Worm (Caenorhabditis elegans): ENCODE results near the gene T11B7.2.
A peak's percentile ranks its signal among the peaks of the same experiment; 100 is the strongest.

T11B7.2 gene

ce11 chrIV:8815162-8815561 lies 29.2 kb downstream of the T11B7.2 start (continued):
- TF ChIP-seq nhr-90 (tag; optimal IDR thresholded peaks at IDR 0.05; ENCODE audit: poor library complexity) (peak; percentile 13), hpl-2 (GFP tag; optimal IDR thresholded peaks at IDR 0.05) (no peak), ces-1 (GFP tag; optimal IDR thresholded peaks at IDR 0.05) (no peak), mep-1 (tag; optimal IDR thresholded peaks at IDR 0.05) (no peak), mdl-1 (tag; optimal IDR thresholded peaks at IDR 0.05) (no peak), ztf-4 (tag; optimal IDR thresholded peaks at IDR 0.05) (no peak), grh-1 (GFP tag; IDR thresholded peaks at IDR 0.05) (no peak)

- TF ChIP-seq mef-2 (tag; optimal IDR thresholded peaks at IDR 0.05), result no peak
- no peak for TF ChIP-seq pag-3 (tag; optimal IDR thresholded peaks at IDR 0.05; ENCODE audit: borderline replicate concordance, insufficient read depth)
- no peak for TF ChIP-seq ceh-82 (tag; optimal IDR thresholded peaks at IDR 0.05)
- no peak for TF ChIP-seq ceh-8 (GFP tag; optimal IDR thresholded peaks at IDR 0.05)
- no peak for TF ChIP-seq ceh-90 (tag; optimal IDR thresholded peaks at IDR 0.05)
- TF ChIP-seq hpl-2 (GFP tag; optimal IDR thresholded peaks at IDR 0.05), result no peak
- peak; percentile 15 to 18 for TF ChIP-seq efl-1 (optimal IDR thresholded peaks at IDR 0.05)
- TF ChIP-seq efl-1 (GFP tag; optimal IDR thresholded peaks at IDR 0.05 in 1 of 2), result peak in 1 of 2 experiments; percentile 52
- TF ChIP-seq ztf-4 (tag; optimal IDR thresholded peaks at IDR 0.05), result no peak
- no peak for TF ChIP-seq dpl-1 (GFP tag; optimal IDR thresholded peaks at IDR 0.05)
- no peak for TF ChIP-seq lin-15B (tag; optimal IDR thresholded peaks at IDR 0.05)
- TF ChIP-seq vab-15 (tag; optimal IDR thresholded peaks at IDR 0.05), result no peak
- no peak for TF ChIP-seq aly-2 (tag; optimal IDR thresholded peaks at IDR 0.05)
- TF ChIP-seq egl-13 (tag; optimal IDR thresholded peaks at IDR 0.05), result no peak
- TF ChIP-seq mep-1 (tag; optimal IDR thresholded peaks at IDR 0.05), result no peak
- no peak for TF ChIP-seq nhr-28 (tag; optimal IDR thresholded peaks at IDR 0.05)
- TF ChIP-seq unc-98 (GFP tag; IDR thresholded peaks at IDR 0.05), result no peak
- no peak for TF ChIP-seq fkh-8 (tag; optimal IDR thresholded peaks at IDR 0.05)
- TF ChIP-seq ets-5 (GFP tag; IDR thresholded peaks at IDR 0.05), result no peak
- peak; percentile 42 for TF ChIP-seq nhr-19 (GFP tag; conservative IDR thresholded peaks at IDR 0.05)
- no peak for TF ChIP-seq unc-62 (GFP tag; optimal IDR thresholded peaks at IDR 0.05)
- no peak for TF ChIP-seq zag-1 (tag; optimal IDR thresholded peaks at IDR 0.05)
- no peak for TF ChIP-seq skn-1 (tag; optimal IDR thresholded peaks at IDR 0.05)
- peak; percentile 60 for TF ChIP-seq lin-14 (GFP tag; optimal IDR thresholded peaks at IDR 0.05)
- no peak for TF ChIP-seq xbp-1 (tag; optimal IDR thresholded peaks at IDR 0.05)
- TF ChIP-seq Y116A8C.19 (tag; optimal IDR thresholded peaks at IDR 0.05; ENCODE audit: borderline replicate concordance), result no peak
- TF ChIP-seq nhr-77 (tag; optimal IDR thresholded peaks at IDR 0.05), result no peak
- no peak for TF ChIP-seq aha-1 (tag; optimal IDR thresholded peaks at IDR 0.05)
- TF ChIP-seq grh-1 (GFP tag; IDR thresholded peaks at IDR 0.05), result no peak
- no peak for TF ChIP-seq C16A3.4 (tag; optimal IDR thresholded peaks at IDR 0.05)
- no peak for TF ChIP-seq nhr-12 (tag; optimal IDR thresholded peaks at IDR 0.05)
- TF ChIP-seq fkh-4 (tag; optimal IDR thresholded peaks at IDR 0.05; ENCODE audit: borderline replicate concordance), result no peak
- no peak for TF ChIP-seq unc-130 (tag; optimal IDR thresholded peaks at IDR 0.05)
- no peak for TF ChIP-seq ceh-88 (GFP tag; IDR thresholded peaks at IDR 0.05)
- no peak for TF ChIP-seq zip-4 (GFP tag; optimal IDR thresholded peaks at IDR 0.05)
- TF ChIP-seq nhr-76 (tag; optimal IDR thresholded peaks at IDR 0.05), result no peak
- peak; percentile 66 for TF ChIP-seq nhr-71 (tag; optimal IDR thresholded peaks at IDR 0.05)
- peak; percentile 12 for TF ChIP-seq snu-23 (GFP tag; optimal IDR thresholded peaks at IDR 0.05)
- TF ChIP-seq nhr-47 (tag; optimal IDR thresholded peaks at IDR 0.05), result no peak
- TF ChIP-seq nhr-84 (tag; optimal IDR thresholded peaks at IDR 0.05), result no peak
- peak; percentile 0 to 57 for TF ChIP-seq lsy-2 (tag; optimal IDR thresholded peaks at IDR 0.05)
- TF ChIP-seq lin-39 (tag; optimal IDR thresholded peaks at IDR 0.05), result peak; percentile 16
- no peak for TF ChIP-seq dsc-1 (tag; optimal IDR thresholded peaks at IDR 0.05)
- no peak for TF ChIP-seq ztf-11 (tag; optimal IDR thresholded peaks at IDR 0.05)
- TF ChIP-seq unc-30 (tag; optimal IDR thresholded peaks at IDR 0.05), result no peak
- no peak for TF ChIP-seq snpc-4 (tag; optimal IDR thresholded peaks at IDR 0.05)
- no peak for TF ChIP-seq F16B12.6 (tag; optimal IDR thresholded peaks at IDR 0.05)
- no peak for TF ChIP-seq C04F5.9 (tag; optimal IDR thresholded peaks at IDR 0.05)
- TF ChIP-seq sup-37 (GFP tag; optimal IDR thresholded peaks at IDR 0.05), result no peak
These were observed 30.7 kb downstream of the T11B7.2 start, which contains the start of gene exc-5 for ce11 chrIV:8813614-8814013. TSS of gene exc-5 (minus strand) at chrIV:8813670.

Measured in whole organism, L1 larva.